Fruit fly (Drosophila melanogaster) whole organism, prepupa: Measurements from ENCODE around the gene Gr10b.

Experiments
- CG11902 ChIP-seq: fragments of 200-800 bp; sonication (Bioruptor generic); optimal IDR thresholded peaks from 3 replicates; lab custom pipeline; 2016; ENCODE audit warnings: missing biosample characterization, missing genetic modification characterization
- CG1621 ChIP-seq: fragments of 200-800 bp; sonication (Bioruptor generic); optimal IDR thresholded peaks from 3 replicates; lab custom pipeline; 2018; ENCODE audit warnings: missing biosample characterization, mild to moderate bottlenecking, missing genetic modification characterization
- CG6854 ChIP-seq: fragments of 200-800 bp; sonication (Bioruptor generic); optimal IDR thresholded peaks from 2 replicates; lab custom pipeline; 2017; ENCODE audit warnings: missing biosample characterization, mild to moderate bottlenecking, missing genetic modification characterization
- CG8632 ChIP-seq: fragments of 200-800 bp; sonication (Bioruptor generic); optimal IDR thresholded peaks from 3 replicates; lab custom pipeline; 2016; ENCODE audit warnings: missing biosample characterization, missing genetic modification characterization
- eg ChIP-seq: fragments of 200-800 bp; sonication (Bioruptor generic); IDR thresholded peaks from 3 replicates; pipeline ENCODE4 v1.3.6; 2022; ENCODE audit warnings: missing biosample characterization, missing genetic modification characterization
- net ChIP-seq: fragments of 200-800 bp; sonication (Bioruptor generic); optimal IDR thresholded peaks from 3 replicates; lab custom pipeline; 2016; ENCODE audit warnings: missing biosample characterization, missing genetic modification characterization
- spab ChIP-seq: fragments of 200-800 bp; sonication (Bioruptor generic); optimal IDR thresholded peaks from 2 replicates; lab custom pipeline; 2017; ENCODE audit warnings: missing biosample characterization, mild to moderate bottlenecking, missing genetic modification characterization, missing genetic modification reagents
- svp ChIP-seq: fragments of 200-800 bp; sonication (Bioruptor generic); peaks from one replicate; lab custom pipeline; 2016; ENCODE audit warnings: missing biosample characterization, missing genetic modification characterization

DNA sequence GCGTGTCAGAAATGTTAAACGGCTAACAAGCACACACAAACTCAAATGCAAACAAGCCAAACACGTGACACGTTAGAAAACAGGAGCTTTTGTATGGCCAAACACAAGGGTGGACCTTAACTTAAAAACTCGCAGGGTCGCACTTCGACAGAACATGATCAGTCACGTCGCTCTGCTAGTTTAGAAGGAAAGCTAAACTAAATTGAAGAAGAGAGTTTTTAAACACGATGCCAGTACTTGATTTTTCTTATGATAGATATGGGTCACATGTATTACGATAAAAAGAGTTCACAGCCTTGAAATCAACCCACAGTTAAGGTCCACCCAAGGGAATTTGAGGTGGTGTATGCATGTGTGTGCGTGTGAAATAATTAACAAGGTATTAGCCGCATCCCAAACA lies 34.6 kb downstream of the Gr10b start:
- no peak for TF ChIP-seq spab (GFP tag; lab: Kevin White, UChicago)
- no peak for TF ChIP-seq net (GFP tag; lab: Kevin White, UChicago)
- no peak for TF ChIP-seq CG1621 (tag; lab: Kevin White, UChicago)
- TF ChIP-seq CG8632 (GFP tag; lab: Kevin White, UChicago) = no peak
- no peak for TF ChIP-seq svp
- TF ChIP-seq eg (GFP tag; lab: Robert Waterston, UW) = 0 out of 3 replicates have a peak, but pooled peaks have one; percentile 17
- TF ChIP-seq CG11902 = no peak
- TF ChIP-seq CG6854 (GFP tag; lab: Kevin White, UChicago) = no peak
